Fruit fly (Drosophila melanogaster): Measurements from ENCODE around the gene jigr1.

DNA sequence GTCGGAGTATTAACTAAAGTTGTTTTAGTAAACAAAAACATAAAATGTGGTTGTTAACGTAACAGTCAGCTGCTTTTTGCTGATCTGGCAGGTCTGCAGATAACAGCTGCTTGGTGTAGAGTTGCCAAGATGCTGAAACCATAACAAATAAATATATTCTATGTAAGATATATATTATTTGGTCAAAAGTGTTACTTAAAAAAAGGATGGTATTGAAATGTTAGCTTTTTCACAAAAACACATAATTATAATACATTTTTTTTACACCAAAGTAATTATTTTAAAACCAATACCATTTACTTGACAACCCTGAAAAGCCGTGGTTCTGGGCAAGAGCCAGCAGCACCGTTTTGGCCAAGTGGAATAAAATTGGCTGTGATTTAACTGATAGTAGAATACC is 42.9 kb downstream of the jigr1 start, which contains the start of the genes CG4743 and Idh3g:
- no peak for TF ChIP-seq psq (optimal IDR thresholded peaks at IDR 0.05)
- TF ChIP-seq Sin3A (optimal IDR thresholded peaks at IDR 0.05), result no peak

All from Kc167 (cell line).